Fruit fly (Drosophila melanogaster) whole organism, embryonic: Measurements from ENCODE around the gene CG32679.

Experiments
- Adf1 ChIP-seq: fragments of 200-800 bp; sonication (Bioruptor generic); IDR thresholded peaks from 2 replicates; pipeline ENCODE4 v1.3.6; 2022; ENCODE audit warnings: missing biosample characterization, missing genetic modification characterization
- Atf-2 ChIP-seq: fragments of 200-800 bp; sonication (Bioruptor generic); optimal IDR thresholded peaks from 2 replicates; lab custom pipeline; 2016; ENCODE audit warnings: missing biosample characterization, missing genetic modification characterization
- Awh ChIP-seq: fragments of 200-800 bp; sonication (Bioruptor generic); IDR thresholded peaks from 2 replicates; pipeline ENCODE4, ENCODE4 v1.3.6; 2022; ENCODE audit warnings: missing biosample characterization, missing genetic modification characterization
- Bgb ChIP-seq: fragments of 200-800 bp; sonication (Bioruptor generic); IDR thresholded peaks from 2 replicates; pipeline ENCODE4 v1.3.6; 2022; ENCODE audit warnings: missing biosample characterization, missing genetic modification characterization; ENCODE audit not compliant: partially characterized antibody
- CG10209 ChIP-seq: fragments of 200-800 bp; sonication (Bioruptor generic); optimal IDR thresholded peaks from 3 replicates; lab custom pipeline; 2017; ENCODE audit warnings: missing biosample characterization, mild to moderate bottlenecking, missing genetic modification characterization, missing genetic modification reagents
- CG11504 ChIP-seq: fragments of 200-800 bp; sonication (Bioruptor generic); optimal IDR thresholded peaks from 3 replicates; lab custom pipeline; 2019; ENCODE audit warnings: missing biosample characterization, mild to moderate bottlenecking, missing genetic modification characterization, moderate library complexity
- CG12155 ChIP-seq: fragments of 200-800 bp; sonication (Bioruptor generic); optimal IDR thresholded peaks from 3 replicates; lab custom pipeline; 2016; ENCODE audit warnings: missing biosample characterization, missing genetic modification characterization
- CG12391 ChIP-seq: fragments of 200-800 bp; sonication (Bioruptor generic); optimal IDR thresholded peaks from 3 replicates; lab custom pipeline; 2018; ENCODE audit warnings: missing biosample characterization, mild to moderate bottlenecking, missing genetic modification characterization, moderate library complexity
- CG1602 ChIP-seq: fragments of 200-800 bp; sonication (Bioruptor generic); optimal IDR thresholded peaks from 3 replicates; lab custom pipeline; 2016; ENCODE audit warnings: missing biosample characterization, missing genetic modification characterization
- CG16863 ChIP-seq: fragments of 200-800 bp; sonication (Bioruptor generic); optimal IDR thresholded peaks from 3 replicates; lab custom pipeline; 2016; ENCODE audit warnings: missing biosample characterization, missing genetic modification characterization
- CG18764 ChIP-seq: fragments of 200-800 bp; sonication (Bioruptor generic); optimal IDR thresholded peaks from 3 replicates; lab custom pipeline; 2016; ENCODE audit warnings: missing biosample characterization, missing genetic modification characterization
- CG31441 ChIP-seq: fragments of 200-800 bp; sonication (Bioruptor generic); IDR thresholded peaks from 2 replicates; pipeline ENCODE4 v1.3.6; 2022; ENCODE audit warnings: missing biosample characterization, missing genetic modification characterization
- CG3281 ChIP-seq: fragments of 200-800 bp; sonication (Bioruptor generic); optimal IDR thresholded peaks from 3 replicates; lab custom pipeline; 2017; ENCODE audit warnings: missing biosample characterization, mild to moderate bottlenecking, missing genetic modification characterization
- CG33557 ChIP-seq: fragments of 200-800 bp; sonication (Bioruptor generic); optimal IDR thresholded peaks from 2 replicates; lab custom pipeline; 2019; ENCODE audit warnings: missing biosample characterization, mild to moderate bottlenecking, missing genetic modification characterization, moderate library complexity
- CG34422 ChIP-seq: fragments of 200-800 bp; sonication (Bioruptor generic); IDR thresholded peaks from 3 replicates; pipeline ENCODE4 v1.3.6; 2022; ENCODE audit warnings: missing biosample characterization, missing genetic modification characterization
- CG5953 ChIP-seq: fragments of 200-800 bp; sonication (Bioruptor generic); IDR thresholded peaks from 2 replicates; pipeline ENCODE4 v1.3.6; 2022; ENCODE audit warnings: missing biosample characterization, missing genetic modification characterization
- CG8281 ChIP-seq: fragments of 200-800 bp; sonication (Bioruptor generic); optimal IDR thresholded peaks from 2 replicates; lab custom pipeline; 2018; ENCODE audit warnings: missing biosample characterization, mild to moderate bottlenecking, missing genetic modification characterization, moderate library complexity
- CrebB ChIP-seq: fragments of 200-800 bp; sonication (Bioruptor generic); optimal IDR thresholded peaks from 3 replicates; lab custom pipeline; 2018; ENCODE audit warnings: missing biosample characterization, mild to moderate bottlenecking, missing genetic modification characterization
- HmgD ChIP-seq: fragments of 200-800 bp; sonication (Bioruptor generic); optimal IDR thresholded peaks from 3 replicates; lab custom pipeline; 2016; ENCODE audit warnings: missing biosample characterization, missing genetic modification characterization
- Mad ChIP-seq: fragments of 200-800 bp; sonication (Bioruptor generic); optimal IDR thresholded peaks from 2 replicates; lab custom pipeline; 2016; ENCODE audit warnings: missing biosample characterization, missing genetic modification characterization
- Med ChIP-seq: fragments of 200-800 bp; sonication (Bioruptor generic); peaks from one replicate; lab custom pipeline; 2016; ENCODE audit warnings: missing biosample characterization, missing genetic modification characterization, mild to moderate bottlenecking, inconsistent platforms, moderate library complexity
- Rfx ChIP-seq: fragments of 200-800 bp; sonication (Bioruptor generic); IDR thresholded peaks from 2 replicates; pipeline ENCODE4 v1.3.6; 2022; ENCODE audit warnings: missing biosample characterization, missing genetic modification characterization
- ato ChIP-seq: fragments of 200-800 bp; sonication (Bioruptor generic); IDR thresholded peaks from 2 replicates; pipeline ENCODE4 v1.3.6; 2022; ENCODE audit warnings: missing biosample characterization, missing genetic modification characterization; ENCODE audit not compliant: partially characterized antibody
- cas ChIP-seq: fragments of 200-800 bp; sonication (Bioruptor generic); IDR thresholded peaks from 2 replicates; pipeline ENCODE4 v1.3.6; 2022; ENCODE audit warnings: missing biosample characterization, missing genetic modification characterization
- cg ChIP-seq: fragments of 200-800 bp; sonication (Bioruptor generic); optimal IDR thresholded peaks from 3 replicates; lab custom pipeline; 2019; ENCODE audit warnings: missing biosample characterization, mild to moderate bottlenecking, missing genetic modification characterization, moderate library complexity
- chn ChIP-seq: fragments of 200-800 bp; sonication (Bioruptor generic); optimal IDR thresholded peaks from 2 replicates; lab custom pipeline; 2016; ENCODE audit warnings: missing biosample characterization, missing genetic modification characterization
- dan ChIP-seq: fragments of 200-800 bp; sonication (Bioruptor generic); IDR thresholded peaks from 2 replicates; pipeline ENCODE4 v1.3.6; 2022; ENCODE audit warnings: missing biosample characterization, missing genetic modification characterization
- dm ChIP-seq: fragments of 200-800 bp; sonication (Bioruptor generic); optimal IDR thresholded peaks from 3 replicates; lab custom pipeline; 2016; ENCODE audit warnings: missing biosample characterization, missing genetic modification characterization
- dmrt11E ChIP-seq: fragments of 200-800 bp; sonication (Bioruptor generic); optimal IDR thresholded peaks from 3 replicates; lab custom pipeline; 2018; ENCODE audit warnings: missing biosample characterization, mild to moderate bottlenecking, missing genetic modification characterization, moderate library complexity
- fd64A ChIP-seq: fragments of 200-800 bp; sonication (Bioruptor generic); optimal IDR thresholded peaks from 3 replicates; lab custom pipeline; 2018; ENCODE audit warnings: missing biosample characterization, mild to moderate bottlenecking, missing genetic modification characterization
- fru ChIP-seq: fragments of >200 bp; optimal IDR thresholded peaks from 2 replicates; lab custom pipeline; 2017
- gcm ChIP-seq: fragments of 200-800 bp; sonication (Bioruptor generic); optimal IDR thresholded peaks from 2 replicates; lab custom pipeline; 2019; ENCODE audit warnings: missing biosample characterization, mild to moderate bottlenecking, missing genetic modification characterization, moderate library complexity
- gem ChIP-seq: fragments of 200-800 bp; sonication (Bioruptor generic); optimal IDR thresholded peaks from 2 replicates; lab custom pipeline; 2019; ENCODE audit warnings: missing biosample characterization, mild to moderate bottlenecking, missing genetic modification characterization, moderate library complexity
- hkb ChIP-seq, 2 experiments: fragments of 200-800 bp in 1 of 2; fragments of >200 bp in 1 of 2; sonication (Bioruptor generic) in 1 of 2; IDR thresholded peaks in 1 of 2; optimal IDR thresholded peaks in 1 of 2; 2 replicates each; pipeline versions ENCODE4 v1.3.6 to Lab custom; 2017 to 2022; ENCODE audit warnings: missing biosample characterization in 1 of 2, missing genetic modification characterization in 1 of 2
- luna ChIP-seq: fragments of 200-800 bp; sonication (Bioruptor generic); optimal IDR thresholded peaks from 2 replicates; lab custom pipeline; 2016; ENCODE audit warnings: missing biosample characterization, missing genetic modification characterization
- mld ChIP-seq: fragments of 200-800 bp; sonication (Bioruptor generic); IDR thresholded peaks from 3 replicates; pipeline ENCODE4 v1.3.6; 2022; ENCODE audit warnings: missing biosample characterization, missing genetic modification characterization; ENCODE audit not compliant: partially characterized antibody
- nerfin-1 ChIP-seq: fragments of 200-800 bp; sonication (Bioruptor generic); optimal IDR thresholded peaks from 3 replicates; lab custom pipeline; 2019; ENCODE audit warnings: missing biosample characterization, mild to moderate bottlenecking, missing genetic modification characterization, moderate library complexity
- otp ChIP-seq: fragments of 200-800 bp; sonication (Bioruptor generic); IDR thresholded peaks from 3 replicates; pipeline ENCODE4, ENCODE4 v1.3.6; 2022; ENCODE audit warnings: missing biosample characterization, missing genetic modification characterization
- pros ChIP-seq: fragments of 200-800 bp; sonication (Bioruptor generic); optimal IDR thresholded peaks from 3 replicates; lab custom pipeline; 2019; ENCODE audit warnings: missing biosample characterization, mild to moderate bottlenecking, missing genetic modification characterization, moderate library complexity
- rib ChIP-seq: fragments of 200-800 bp; sonication (Bioruptor generic); IDR thresholded peaks from 2 replicates; pipeline ENCODE4 v1.3.6; 2022; ENCODE audit warnings: missing biosample characterization, missing genetic modification characterization
- ro ChIP-seq: fragments of 200-800 bp; sonication (Bioruptor generic); IDR thresholded peaks from 2 replicates; pipeline ENCODE4 v1.3.6; 2022; ENCODE audit warnings: missing biosample characterization, missing genetic modification characterization
- scrt ChIP-seq: fragments of 200-800 bp; sonication (Bioruptor generic); optimal IDR thresholded peaks from 2 replicates; lab custom pipeline; 2018; ENCODE audit warnings: missing biosample characterization, mild to moderate bottlenecking, missing genetic modification characterization, moderate library complexity
- sens-2 ChIP-seq: fragments of 200-800 bp; sonication (Bioruptor generic); IDR thresholded peaks from 2 replicates; pipeline ENCODE4 v1.3.6; 2022; ENCODE audit warnings: missing biosample characterization, missing genetic modification characterization
- shn ChIP-seq: fragments of 200-800 bp; sonication (Bioruptor generic); optimal IDR thresholded peaks from 3 replicates; lab custom pipeline; 2016; ENCODE audit warnings: missing biosample characterization, missing genetic modification characterization
- sima ChIP-seq: fragments of 200-800 bp; sonication (Bioruptor generic); optimal IDR thresholded peaks from 2 replicates; lab custom pipeline; 2016; ENCODE audit warnings: missing biosample characterization, missing genetic modification characterization
- sna ChIP-seq: fragments of 200-800 bp; sonication (Bioruptor generic); IDR thresholded peaks from 2 replicates; pipeline ENCODE4 v1.3.6; 2022; ENCODE audit warnings: missing biosample characterization, missing genetic modification characterization; ENCODE audit not compliant: partially characterized antibody
- usp ChIP-seq: fragments of >200 bp; optimal IDR thresholded peaks from 2 replicates; lab custom pipeline; 2017; ENCODE audit warnings: missing biosample characterization, missing genetic modification characterization
- vfl ChIP-seq: fragments of 200-800 bp; sonication (Bioruptor generic); optimal IDR thresholded peaks from 2 replicates; lab custom pipeline; 2016; ENCODE audit warnings: missing biosample characterization, missing genetic modification characterization
- vvl ChIP-seq: fragments of 200-800 bp; sonication (Bioruptor generic); IDR thresholded peaks from 2 replicates; pipeline ENCODE4 v1.3.6; 2022; ENCODE audit warnings: missing biosample characterization, missing genetic modification characterization
- wdn ChIP-seq: fragments of 200-800 bp; sonication (Bioruptor generic); IDR thresholded peaks from 2 replicates; pipeline ENCODE4 v1.3.6; 2022; ENCODE audit warnings: missing biosample characterization, missing genetic modification characterization

Gene CG32679

DNA sequence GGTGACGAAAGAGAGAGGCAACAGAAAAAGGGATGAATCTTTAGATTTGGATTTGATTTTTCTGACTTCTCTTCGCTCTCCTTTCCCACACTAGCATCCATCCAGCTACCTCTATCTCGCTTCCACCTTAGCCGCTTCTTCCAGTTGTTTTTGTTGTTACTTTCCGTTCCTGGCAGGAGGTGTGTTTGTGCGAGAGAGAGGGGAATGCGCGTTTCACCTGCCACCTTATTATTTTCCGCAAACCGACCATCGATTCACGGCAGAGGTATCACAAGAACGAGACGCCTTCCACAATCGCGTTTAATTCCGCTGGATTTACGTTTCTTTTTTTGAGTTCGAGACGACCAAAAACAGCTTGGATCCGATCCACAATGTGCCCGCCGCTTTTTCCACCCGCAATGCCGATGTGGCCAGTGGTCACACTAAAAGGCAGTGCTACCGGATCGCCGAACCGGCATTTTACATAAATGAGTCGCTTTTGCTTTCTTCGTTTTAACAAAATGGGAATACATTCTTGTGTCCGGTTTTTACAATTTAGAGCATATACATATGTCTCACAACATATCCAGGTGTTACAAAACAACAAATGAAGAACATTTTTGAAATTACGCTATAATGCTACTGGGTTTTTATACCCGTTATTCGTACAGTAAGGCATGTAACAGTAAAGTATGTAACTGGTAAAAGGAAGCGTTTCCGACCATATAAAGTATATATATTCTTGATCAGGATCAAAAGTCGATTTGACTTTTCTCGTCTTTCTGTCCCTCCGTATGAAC lies 41.5 kb downstream of the CG32679 start, which contains the start of gene alpha-Man-Ia (continued):
- no peak for TF ChIP-seq vfl (GFP tag; lab: Kevin White, UChicago)
- TF ChIP-seq CrebB = no peak
- TF ChIP-seq Awh (GFP tag; lab: Robert Waterston, UW) = no peak
- no peak for TF ChIP-seq CG18764 (GFP tag; lab: Kevin White, UChicago)
- TF ChIP-seq Mad (GFP tag; lab: Kevin White, UChicago) = peak; percentile 37
- peak; percentile 39 for TF ChIP-seq HmgD (GFP tag; lab: Kevin White, UChicago)
- TF ChIP-seq CG11504 (tag; lab: Kevin White, UChicago) = peak; percentile 20
- TF ChIP-seq nerfin-1 (tag; lab: Kevin White, UChicago) = no peak
- TF ChIP-seq sens-2 = no peak
- TF ChIP-seq CG1602 (GFP tag; lab: Kevin White, UChicago) = no peak
- no peak for TF ChIP-seq cas (GFP tag; lab: Robert Waterston, UW)
- peak; percentile 34 for TF ChIP-seq CG12391 (tag; lab: Kevin White, UChicago)
- TF ChIP-seq shn (GFP tag; lab: Kevin White, UChicago) = no peak
- peak; percentile 41 for TF ChIP-seq chn (GFP tag; lab: Kevin White, UChicago)
- TF ChIP-seq usp = no peak
- TF ChIP-seq Atf-2 (GFP tag; lab: Kevin White, UChicago) = no peak
- TF ChIP-seq CG34422 (GFP tag; lab: Robert Waterston, UW) = peak; percentile 82
- no peak for TF ChIP-seq CG31441 (GFP tag; lab: Robert Waterston, UW)
- TF ChIP-seq Rfx (GFP tag; lab: Robert Waterston, UW) = no peak
- TF ChIP-seq scrt (GFP tag; lab: Kevin White, UChicago) = no peak
- no peak for TF ChIP-seq Adf1 (GFP tag; lab: Robert Waterston, UW)
- TF ChIP-seq luna (GFP tag; lab: Kevin White, UChicago) = no peak
- peak; percentile 18 for TF ChIP-seq gem (tag; lab: Kevin White, UChicago)
- no peak for TF ChIP-seq CG10209 (GFP tag; lab: Kevin White, UChicago)
- TF ChIP-seq sna (GFP tag; lab: Robert Waterston, UW) = 0 out of 2 replicates have a peak, but pooled peaks have one; percentile 17
- TF ChIP-seq ro = no peak
- peak; percentile 16 for TF ChIP-seq hkb (optimal IDR thresholded peaks at IDR 0.05; lab: Kevin White, UChicago)
- no peak for TF ChIP-seq hkb (GFP tag; IDR thresholded peaks at IDR 0.05; lab: Robert Waterston, UW)
- no peak for TF ChIP-seq rib (GFP tag; lab: Robert Waterston, UW)
- no peak for TF ChIP-seq CG33557
- TF ChIP-seq pros (GFP tag; lab: Kevin White, UChicago) = peak; percentile 97
- TF ChIP-seq Med = peak; percentile 75
- no peak for TF ChIP-seq otp (GFP tag; lab: Robert Waterston, UW)
- no peak for TF ChIP-seq ato
- peak; percentile 43 for TF ChIP-seq dm
- no peak for TF ChIP-seq fru (lab: Kevin White, UChicago)
- TF ChIP-seq wdn (GFP tag; lab: Robert Waterston, UW) = no peak
- TF ChIP-seq dmrt11E = no peak
- no peak for TF ChIP-seq sima (GFP tag; lab: Kevin White, UChicago)
- TF ChIP-seq CG5953 (GFP tag; lab: Robert Waterston, UW) = no peak
- no peak for TF ChIP-seq fd64A
- TF ChIP-seq CG8281 = no peak
- peak; percentile 52 for TF ChIP-seq Bgb (GFP tag; lab: Robert Waterston, UW)
- TF ChIP-seq vvl (GFP tag; lab: Robert Waterston, UW) = peak; percentile 30; the same call in 1 of the 2 replicates
- TF ChIP-seq CG3281 (GFP tag; lab: Kevin White, UChicago) = no peak
- TF ChIP-seq cg (GFP tag; lab: Kevin White, UChicago) = no peak
- TF ChIP-seq CG12155 (GFP tag; lab: Kevin White, UChicago) = peak; percentile 23
- TF ChIP-seq mld (GFP tag; lab: Robert Waterston, UW) = no peak
- TF ChIP-seq CG16863 (GFP tag; lab: Kevin White, UChicago) = no peak
- TF ChIP-seq dan (GFP tag; lab: Robert Waterston, UW) = no peak
- TF ChIP-seq gcm (GFP tag; lab: Kevin White, UChicago) = no peak
